Fruit fly (Drosophila melanogaster) whole organism, embryonic: Measurements from ENCODE around the gene Cul5.
A peak's percentile ranks its signal among the peaks of the same experiment; 100 is the strongest.

Experiments
- Bdp1 ChIP-seq: fragments of 200-800 bp; sonication (Bioruptor generic); optimal IDR thresholded peaks from 3 replicates; lab custom pipeline; 2016; ENCODE audit warnings: missing biosample characterization, missing genetic modification characterization
- CG13123 ChIP-seq: fragments of 200-800 bp; sonication (Bioruptor generic); optimal IDR thresholded peaks from 2 replicates; lab custom pipeline; 2016; ENCODE audit warnings: missing biosample characterization, missing genetic modification characterization
- CG13424 ChIP-seq: fragments of 200-800 bp; sonication (Bioruptor generic); optimal IDR thresholded peaks from 2 replicates; lab custom pipeline; 2019; ENCODE audit warnings: missing biosample characterization, mild to moderate bottlenecking, missing genetic modification characterization, moderate library complexity
- CG14860 ChIP-seq: fragments of 200-800 bp; sonication (Bioruptor generic); IDR thresholded peaks from 3 replicates; pipeline ENCODE4 v1.3.6; 2022; ENCODE audit warnings: missing biosample characterization, missing genetic modification characterization; ENCODE audit not compliant: partially characterized antibody
- CG14965 ChIP-seq: fragments of 200-800 bp; sonication (Bioruptor generic); optimal IDR thresholded peaks from 2 replicates; lab custom pipeline; 2016; ENCODE audit warnings: missing biosample characterization, missing genetic modification characterization, borderline replicate concordance
- CG1529 ChIP-seq: fragments of 200-800 bp; sonication (Bioruptor generic); optimal IDR thresholded peaks from 3 replicates; lab custom pipeline; 2018; ENCODE audit warnings: missing biosample characterization, missing genetic modification characterization
- CG17385 ChIP-seq: fragments of 200-800 bp; sonication (Bioruptor generic); optimal IDR thresholded peaks from 3 replicates; lab custom pipeline; 2018; ENCODE audit warnings: missing biosample characterization, mild to moderate bottlenecking, missing genetic modification characterization
- CG1832 ChIP-seq: fragments of 200-800 bp; sonication (Bioruptor generic); optimal IDR thresholded peaks from 2 replicates; lab custom pipeline; 2017; ENCODE audit warnings: missing biosample characterization, mild to moderate bottlenecking, missing genetic modification characterization, inconsistent platforms
- CG2199 ChIP-seq: fragments of 200-800 bp; sonication (Bioruptor generic); IDR thresholded peaks from 3 replicates; pipeline ENCODE4 v1.3.6; 2022; ENCODE audit warnings: missing biosample characterization, missing genetic modification characterization
- CG2202 ChIP-seq: fragments of 200-800 bp; sonication (Bioruptor generic); optimal IDR thresholded peaks from 2 replicates; lab custom pipeline; 2018; ENCODE audit warnings: missing biosample characterization, mild to moderate bottlenecking, missing genetic modification characterization
- CG3065 ChIP-seq: fragments of 200-800 bp; sonication (Bioruptor generic); optimal IDR thresholded peaks from 2 replicates; lab custom pipeline; 2016; ENCODE audit warnings: missing biosample characterization, missing genetic modification characterization
- CG32532 ChIP-seq: fragments of 200-800 bp; sonication (Bioruptor generic); IDR thresholded peaks from 2 replicates; pipeline ENCODE4 v1.3.6; 2022; ENCODE audit warnings: missing biosample characterization, missing genetic modification characterization
- CG33557 ChIP-seq: fragments of 200-800 bp; sonication (Bioruptor generic); optimal IDR thresholded peaks from 2 replicates; lab custom pipeline; 2019; ENCODE audit warnings: missing biosample characterization, mild to moderate bottlenecking, missing genetic modification characterization, moderate library complexity
- CG34224 ChIP-seq: fragments of 200-800 bp; sonication (Bioruptor generic); IDR thresholded peaks from 3 replicates; pipeline ENCODE4 v1.3.6; 2022; ENCODE audit warnings: missing biosample characterization, missing genetic modification characterization; ENCODE audit not compliant: partially characterized antibody
- CG4360 ChIP-seq: fragments of 200-800 bp; sonication (Bioruptor generic); IDR thresholded peaks from 2 replicates; pipeline ENCODE4 v1.3.6; 2022; ENCODE audit warnings: missing biosample characterization, missing genetic modification characterization
- CG6175 ChIP-seq: fragments of 200-800 bp; sonication (Bioruptor generic); IDR thresholded peaks from 3 replicates; pipeline ENCODE4 v1.3.6; 2022; ENCODE audit warnings: missing biosample characterization, missing genetic modification characterization
- CG6689 ChIP-seq: fragments of 200-800 bp; sonication (Bioruptor generic); IDR thresholded peaks from 2 replicates; pipeline ENCODE4 v1.3.6; 2022; ENCODE audit warnings: missing biosample characterization, missing genetic modification characterization
- CG8765 ChIP-seq: fragments of 200-800 bp; sonication (Bioruptor generic); IDR thresholded peaks from 2 replicates; pipeline ENCODE4 v1.3.6; 2022; ENCODE audit warnings: missing biosample characterization, missing genetic modification characterization
- CG8944 ChIP-seq: fragments of 200-800 bp; sonication (Bioruptor generic); optimal IDR thresholded peaks from 3 replicates; lab custom pipeline; 2016; ENCODE audit warnings: missing biosample characterization, missing genetic modification characterization
- Camta ChIP-seq: fragments of 200-800 bp; sonication (Bioruptor generic); optimal IDR thresholded peaks from 2 replicates; lab custom pipeline; 2016; ENCODE audit warnings: missing biosample characterization, missing genetic modification characterization
- Dad ChIP-seq: fragments of 200-800 bp; sonication (Bioruptor generic); optimal IDR thresholded peaks from 3 replicates; lab custom pipeline; 2016; ENCODE audit warnings: missing biosample characterization, missing genetic modification characterization
- GATAe ChIP-seq: fragments of 200-800 bp; sonication (Bioruptor generic); conservative IDR thresholded peaks from 2 replicates; pipeline ENCODE4 v1.3.6; 2022; ENCODE audit warnings: missing biosample characterization, missing genetic modification characterization
- HLH3B ChIP-seq: fragments of 200-800 bp; sonication (Bioruptor generic); IDR thresholded peaks from 2 replicates; pipeline ENCODE4 v1.3.6; 2022; ENCODE audit warnings: missing biosample characterization, missing genetic modification characterization
- Max ChIP-seq: fragments of 200-800 bp; sonication (Bioruptor generic); optimal IDR thresholded peaks from 2 replicates; lab custom pipeline; 2016; ENCODE audit warnings: missing biosample characterization, mild to moderate bottlenecking, missing genetic modification characterization
- Mrtf ChIP-seq: fragments of 200-800 bp; sonication (Bioruptor generic); IDR thresholded peaks from 3 replicates; pipeline ENCODE4 v1.3.6; 2022; ENCODE audit warnings: missing biosample characterization, missing genetic modification characterization
- Ssrp ChIP-seq: fragments of 200-800 bp; sonication (Bioruptor generic); optimal IDR thresholded peaks from 2 replicates; lab custom pipeline; 2018; ENCODE audit warnings: missing biosample characterization, mild to moderate bottlenecking, missing genetic modification characterization, moderate library complexity
- Xrp1 ChIP-seq: fragments of 200-800 bp; sonication (Bioruptor generic); IDR thresholded peaks from 2 replicates; pipeline ENCODE4 v1.3.6; 2022; ENCODE audit warnings: missing biosample characterization, missing genetic modification characterization
- bbx ChIP-seq: fragments of 200-800 bp; sonication (Bioruptor generic); IDR thresholded peaks from 2 replicates; pipeline ENCODE4 v1.3.6; 2022; ENCODE audit warnings: missing biosample characterization, missing genetic modification characterization; ENCODE audit not compliant: partially characterized antibody
- caup ChIP-seq: fragments of 200-800 bp; sonication (Bioruptor generic); optimal IDR thresholded peaks from 3 replicates; lab custom pipeline; 2017; ENCODE audit warnings: missing biosample characterization, mild to moderate bottlenecking, missing genetic modification characterization, moderate library complexity; ENCODE audit not compliant: severe bottlenecking
- da ChIP-seq: fragments of 200-800 bp; sonication (Bioruptor generic); optimal IDR thresholded peaks from 2 replicates; lab custom pipeline; 2016; ENCODE audit warnings: missing biosample characterization, missing genetic modification characterization
- dmrt11E ChIP-seq: fragments of 200-800 bp; sonication (Bioruptor generic); optimal IDR thresholded peaks from 3 replicates; lab custom pipeline; 2018; ENCODE audit warnings: missing biosample characterization, mild to moderate bottlenecking, missing genetic modification characterization, moderate library complexity
- fd64A ChIP-seq: fragments of 200-800 bp; sonication (Bioruptor generic); optimal IDR thresholded peaks from 3 replicates; lab custom pipeline; 2018; ENCODE audit warnings: missing biosample characterization, mild to moderate bottlenecking, missing genetic modification characterization
- gro ChIP-seq: fragments of 200-800 bp; sonication (Bioruptor generic); optimal IDR thresholded peaks from 2 replicates; lab custom pipeline; 2016; ENCODE audit warnings: missing biosample characterization, missing genetic modification characterization
- h ChIP-seq: fragments of >200 bp; optimal IDR thresholded peaks from 2 replicates; lab custom pipeline; 2017
- jumu ChIP-seq: fragments of 200-800 bp; sonication (Bioruptor generic); optimal IDR thresholded peaks from 3 replicates; lab custom pipeline; 2016; ENCODE audit warnings: missing biosample characterization, missing genetic modification characterization
- ken ChIP-seq: fragments of 200-800 bp; sonication (Bioruptor generic); IDR thresholded peaks from 3 replicates; pipeline ENCODE4 v1.3.6; 2022; ENCODE audit warnings: missing biosample characterization, missing genetic modification characterization
- kni ChIP-seq: fragments of 200-800 bp; sonication (Bioruptor generic); optimal IDR thresholded peaks from 3 replicates; lab custom pipeline; 2017; ENCODE audit warnings: mild to moderate bottlenecking, missing biosample characterization, missing genetic modification reagents, missing genetic modification characterization
- lola ChIP-seq, 3 experiments: fragments of >200 bp in 2 of 3; fragments of 200-800 bp in 1 of 3; sonication (Bioruptor generic) in 1 of 3; optimal IDR thresholded peaks; 2 replicates each; lab custom pipeline; 2017 to 2019; ENCODE audit warnings: missing biosample characterization in 3 of 3, missing genetic modification characterization in 3 of 3, mild to moderate bottlenecking in 1 of 3, moderate library complexity in 1 of 3
- sd ChIP-seq: fragments of 200-800 bp; sonication (Bioruptor generic); optimal IDR thresholded peaks from 3 replicates; lab custom pipeline; 2018; ENCODE audit warnings: missing biosample characterization, mild to moderate bottlenecking, missing genetic modification characterization, moderate library complexity
- sens ChIP-seq: fragments of 200-800 bp; sonication (Bioruptor generic); peaks from one replicate; lab custom pipeline; 2016; ENCODE audit warnings: missing biosample characterization, missing genetic modification characterization
- slp2 ChIP-seq: fragments of 200-800 bp; sonication (Bioruptor generic); optimal IDR thresholded peaks from 2 replicates; lab custom pipeline; 2016; ENCODE audit warnings: missing biosample characterization, missing genetic modification characterization
- sna ChIP-seq: fragments of 200-800 bp; sonication (Bioruptor generic); IDR thresholded peaks from 2 replicates; pipeline ENCODE4 v1.3.6; 2022; ENCODE audit warnings: missing biosample characterization, missing genetic modification characterization; ENCODE audit not compliant: partially characterized antibody
- sob ChIP-seq: fragments of 200-800 bp; sonication (Bioruptor generic); IDR thresholded peaks from 2 replicates; pipeline ENCODE4 v1.3.6; 2022; ENCODE audit warnings: missing biosample characterization, missing genetic modification characterization
- stc ChIP-seq: fragments of 200-800 bp; sonication (Bioruptor generic); IDR thresholded peaks from 2 replicates; pipeline ENCODE4 v1.3.6; 2022; ENCODE audit warnings: missing biosample characterization, missing genetic modification characterization
- twi ChIP-seq: fragments of 200-800 bp; optimal IDR thresholded peaks from 2 replicates; lab custom pipeline; 2019; ENCODE audit warnings: missing biosample characterization, mild to moderate bottlenecking, missing genetic modification characterization, moderate library complexity
- vvl ChIP-seq: fragments of 200-800 bp; sonication (Bioruptor generic); IDR thresholded peaks from 2 replicates; pipeline ENCODE4 v1.3.6; 2022; ENCODE audit warnings: missing biosample characterization, missing genetic modification characterization
- zen ChIP-seq: fragments of 200-800 bp; sonication (Bioruptor generic); optimal IDR thresholded peaks from 3 replicates; lab custom pipeline; 2018; ENCODE audit warnings: missing biosample characterization, mild to moderate bottlenecking, missing genetic modification characterization, moderate library complexity
- zf30C ChIP-seq: fragments of 200-800 bp; sonication (Bioruptor generic); optimal IDR thresholded peaks from 3 replicates; lab custom pipeline; 2018; ENCODE audit warnings: missing biosample characterization, mild to moderate bottlenecking, missing genetic modification characterization
- zfh2 ChIP-seq: fragments of 200-800 bp; sonication (Bioruptor generic); optimal IDR thresholded peaks from 2 replicates; lab custom pipeline; 2016; ENCODE audit warnings: missing biosample characterization, missing genetic modification characterization

Cul5 gene

dm6 chr3R:29038960-29039581, 23.7 kb downstream of the Cul5 start, which contains the start of the genes Slu7 and Pkc98E (continued):
- no peak for TF ChIP-seq CG1832 (GFP tag; lab: Kevin White, UChicago)
- TF ChIP-seq caup = peak; percentile 72
- TF ChIP-seq ken (GFP tag; lab: Robert Waterston, UW) = peak; percentile 82; the same call in 2 of the 3 replicates
- TF ChIP-seq CG2199 (GFP tag; lab: Robert Waterston, UW) = 0 out of 3 replicates have a peak, but pooled peaks have one; percentile 52
- peak; percentile 70 for TF ChIP-seq Xrp1 (GFP tag; lab: Robert Waterston, UW)
- TF ChIP-seq CG17385 (GFP tag; lab: Kevin White, UChicago) = peak; percentile 58
- TF ChIP-seq CG14965 (GFP tag; lab: Kevin White, UChicago) = no peak
- TF ChIP-seq CG4360 (GFP tag; lab: Robert Waterston, UW) = 0 out of 2 replicates have a peak, but pooled peaks have one; percentile 6
- TF ChIP-seq Bdp1 (GFP tag; lab: Kevin White, UChicago) = peak; percentile 60
- TF ChIP-seq zf30C = no peak
- TF ChIP-seq vvl (GFP tag; lab: Robert Waterston, UW) = peak; percentile 80
- peak; percentile 31 for TF ChIP-seq kni (GFP tag; lab: Kevin White, UChicago)
- TF ChIP-seq CG2202 (tag; lab: Kevin White, UChicago) = peak; percentile 5
- peak; percentile 46 for TF ChIP-seq jumu (GFP tag; lab: Kevin White, UChicago)
- TF ChIP-seq zfh2 = peak; percentile 84
- no peak for TF ChIP-seq fd64A (GFP tag; lab: Kevin White, UChicago)
- 0 out of 2 replicates have a peak, but pooled peaks have one; percentile 29 for TF ChIP-seq HLH3B (GFP tag; lab: Robert Waterston, UW)
- TF ChIP-seq bbx (GFP tag; lab: Robert Waterston, UW) = peak; percentile 92
- TF ChIP-seq sd (tag; lab: Kevin White, UChicago) = peak; percentile 53
- TF ChIP-seq dmrt11E (tag; lab: Kevin White, UChicago) = peak; percentile 17
- TF ChIP-seq CG34224 = peak; percentile 89
- peak; percentile 45 for TF ChIP-seq slp2 (GFP tag; lab: Kevin White, UChicago)
- no peak for TF ChIP-seq CG3065 (GFP tag; lab: Kevin White, UChicago)
- no peak for TF ChIP-seq h (lab: Kevin White, UChicago)
- peak; percentile 29 for TF ChIP-seq CG13123 (GFP tag; lab: Kevin White, UChicago)
- no peak for TF ChIP-seq GATAe
- TF ChIP-seq Ssrp = no peak
- peak; percentile 15 for TF ChIP-seq twi (tag; lab: Kevin White, UChicago)
- peak; percentile 39 for TF ChIP-seq Camta (GFP tag; lab: Kevin White, UChicago)
- peak; percentile 58 for TF ChIP-seq Dad (GFP tag; lab: Kevin White, UChicago)
- no peak for TF ChIP-seq stc
- peak; percentile 70 for TF ChIP-seq da (GFP tag; lab: Kevin White, UChicago)
- TF ChIP-seq CG33557 (GFP tag; lab: Kevin White, UChicago) = peak; percentile 21
- TF ChIP-seq zen (tag; lab: Kevin White, UChicago) = peak; percentile 66
- TF ChIP-seq CG6689 = 0 out of 2 replicates have a peak, but pooled peaks have one; percentile 7
- 0 out of 3 replicates have a peak, but pooled peaks have one; percentile 55 for TF ChIP-seq Mrtf (GFP tag; lab: Robert Waterston, UW)
- TF ChIP-seq CG13424 (tag; lab: Kevin White, UChicago) = no peak
- peak; percentile 90 for TF ChIP-seq sob
- peak; percentile 82 for TF ChIP-seq sna (GFP tag; lab: Robert Waterston, UW)
- TF ChIP-seq CG14860 (GFP tag; lab: Robert Waterston, UW) = peak; percentile 83
- peak; percentile 79 for TF ChIP-seq sens (GFP tag; lab: Kevin White, UChicago)
- TF ChIP-seq gro (GFP tag; lab: Kevin White, UChicago) = peak; percentile 88
- peak in 1 of 3 experiments; percentile 68 for TF ChIP-seq lola (GFP tag; optimal IDR thresholded peaks at IDR 0.05; lab: Kevin White, UChicago)
- no peak for TF ChIP-seq CG1529 (GFP tag; lab: Kevin White, UChicago)
- TF ChIP-seq CG32532 (GFP tag; lab: Robert Waterston, UW) = peak; percentile 74; the same call in 1 of the 2 replicates
- TF ChIP-seq Max (GFP tag; lab: Kevin White, UChicago) = peak; percentile 64
- peak; percentile 57 for TF ChIP-seq CG8944 (GFP tag; lab: Kevin White, UChicago)
- TF ChIP-seq CG8765 (GFP tag; lab: Robert Waterston, UW) = peak; percentile 57
- TF ChIP-seq CG6175 (GFP tag; lab: Robert Waterston, UW) = 0 out of 3 replicates have a peak, but pooled peaks have one; percentile 43
